Worm (Caenorhabditis elegans): Measurements from ENCODE around the gene F42A9.7.

ce11 chrIV:8595767-8596166 lies 21.2 kb downstream of the F42A9.7 start, which contains the start of gene clec-181:
- TF ChIP-seq lsy-27 (tag; optimal IDR thresholded peaks at IDR 0.05; ENCODE audit: borderline replicate concordance, insufficient read depth) (no peak), unc-62 (GFP tag; optimal IDR thresholded peaks at IDR 0.05) (no peak), F10E7.11 (tag; optimal IDR thresholded peaks at IDR 0.05) (no peak), attf-3 (GFP tag; conservative IDR thresholded peaks at IDR 0.05) (no peak), somi-1 (GFP tag; optimal IDR thresholded peaks at IDR 0.05) (no peak), ZK185.1 (tag; optimal IDR thresholded peaks at IDR 0.05; ENCODE audit: poor library complexity, severe bottlenecking) (no peak), nhr-27 (tag; optimal IDR thresholded peaks at IDR 0.05) (no peak), ets-4 (GFP tag; optimal IDR thresholded peaks at IDR 0.05) (no peak), pha-4 (tag; optimal IDR thresholded peaks at IDR 0.05) (no peak), snpc-1.1 (tag; optimal IDR thresholded peaks at IDR 0.05; ENCODE audit: insufficient read depth) (no peak), sdz-38 (tag; optimal IDR thresholded peaks at IDR 0.05) (no peak), nhr-90 (tag; optimal IDR thresholded peaks at IDR 0.05) (no peak), nfya-1 (tag; optimal IDR thresholded peaks at IDR 0.05; ENCODE audit: borderline replicate concordance, insufficient read depth) (no peak), egrh-3 (GFP tag; IDR thresholded peaks at IDR 0.05) (no peak)

All from whole organism, young adult.